Worm (Caenorhabditis elegans) whole organism, L4 larva: ENCODE data around the gene mlc-5.

Source experiments
- D1046.2 ChIP-seq: fragments of 200-800 bp; sonication (Bioruptor generic); IDR thresholded peaks from 2 replicates; pipeline ENCODE4 v1.3.6; 2022; ENCODE audit warnings: missing genetic modification characterization, missing compliant biosample characterization
- F37D6.2 ChIP-seq: sonication (generic microtip); optimal IDR thresholded peaks from 2 replicates; lab custom pipeline; 2016; ENCODE audit warnings: mild to moderate bottlenecking, missing genetic modification characterization, missing compliant biosample characterization
- Y48G9A.11 ChIP-seq: fragments of 200-800 bp; sonication (Bioruptor generic); IDR thresholded peaks from 2 replicates; pipeline ENCODE4 v1.3.6; 2022; ENCODE audit warnings: missing genetic modification reagents, missing genetic modification characterization, missing compliant biosample characterization
- Y5F2A.4 ChIP-seq: fragments of 200-800 bp; sonication (Bioruptor generic); optimal IDR thresholded peaks from 2 replicates; lab custom pipeline; 2018; ENCODE audit warnings: mild to moderate bottlenecking, missing genetic modification characterization, missing compliant biosample characterization
- ZK337.2 ChIP-seq: fragments of 200-800 bp; sonication (Bioruptor generic); IDR thresholded peaks from 2 replicates; pipeline ENCODE4 v1.3.6; 2022; ENCODE audit warnings: missing genetic modification reagents, missing genetic modification characterization, missing compliant biosample characterization
- aha-1 ChIP-seq: fragments of 150-350 bp; peaks from one replicate; lab custom pipeline; 2014; ENCODE audit warnings: missing biosample characterization, missing genetic modification characterization
- aly-2 ChIP-seq: sonication (generic microtip); optimal IDR thresholded peaks from 2 replicates; lab custom pipeline; 2018; ENCODE audit warnings: missing biosample characterization, missing genetic modification characterization
- ceh-20 ChIP-seq: fragments of 200-800 bp; sonication (Bioruptor generic); IDR thresholded peaks from 2 replicates; pipeline ENCODE4 v1.3.6; 2022; ENCODE audit warnings: missing genetic modification reagents, missing genetic modification characterization, missing compliant biosample characterization
- ceh-28 ChIP-seq: fragments of 150-350 bp; optimal IDR thresholded peaks from 2 replicates; lab custom pipeline; 2014; ENCODE audit warnings: missing biosample characterization, missing genetic modification reagents, missing genetic modification characterization
- ceh-44 ChIP-seq: fragments of 200-800 bp; sonication (Bioruptor generic); IDR thresholded peaks from 2 replicates; pipeline ENCODE4 v1.3.6; 2022; ENCODE audit warnings: missing genetic modification reagents, missing genetic modification characterization, missing compliant biosample characterization
- ceh-82 ChIP-seq: sonication (generic microtip); optimal IDR thresholded peaks from 2 replicates; lab custom pipeline; 2017; ENCODE audit warnings: missing biosample characterization, missing genetic modification characterization
- cey-2 ChIP-seq: sonication (generic microtip); optimal IDR thresholded peaks from 3 replicates; lab custom pipeline; 2017; ENCODE audit warnings: missing genetic modification characterization, mild to moderate bottlenecking, missing compliant biosample characterization, antibody characterized with exemption, borderline replicate concordance; ENCODE audit not compliant: insufficient read depth
- daf-16 ChIP-seq, 3 experiments: sonication (generic microtip); optimal IDR thresholded peaks; 2 replicates each; lab custom pipeline; 2016 to 2017; ENCODE audit warnings: missing genetic modification characterization in 3 of 3, missing genetic modification reagents in 3 of 3, mild to moderate bottlenecking in 2 of 3, missing compliant biosample characterization in 2 of 3, missing biosample characterization in 1 of 3, moderate library complexity in 1 of 3
- daf-19 ChIP-seq: fragments of 200-800 bp; sonication (Bioruptor generic); conservative IDR thresholded peaks from 2 replicates; pipeline ENCODE4 v1.3.6; 2022; ENCODE audit warnings: missing genetic modification characterization, missing compliant biosample characterization
- daf-8 ChIP-seq: fragments of 200-800 bp; sonication (Bioruptor generic); IDR thresholded peaks from 2 replicates; pipeline ENCODE4 v1.3.6; 2022; ENCODE audit warnings: missing genetic modification characterization, missing compliant biosample characterization
- dmd-6 ChIP-seq: fragments of 200-800 bp; sonication (Bioruptor generic); IDR thresholded peaks from 2 replicates; pipeline ENCODE4 v1.3.6; 2022; ENCODE audit warnings: missing genetic modification reagents, missing genetic modification characterization, missing compliant biosample characterization
- dve-1 ChIP-seq: sonication (generic microtip); optimal IDR thresholded peaks from 2 replicates; lab custom pipeline; 2017; ENCODE audit warnings: antibody characterized with exemption, mild to moderate bottlenecking, missing genetic modification characterization, missing compliant biosample characterization; ENCODE audit not compliant: insufficient read depth
- egl-27 ChIP-seq: sonication (generic microtip); optimal IDR thresholded peaks from 3 replicates; lab custom pipeline; 2017; ENCODE audit warnings: missing biosample characterization, missing genetic modification reagents, missing genetic modification characterization
- egl-43 ChIP-seq: fragments of 200-800 bp; sonication (Bioruptor generic); IDR thresholded peaks from 2 replicates; pipeline ENCODE4 v1.3.6; 2022; ENCODE audit warnings: missing genetic modification reagents, missing genetic modification characterization, missing compliant biosample characterization
- gei-8 ChIP-seq: fragments of 200-800 bp; sonication (Bioruptor generic); optimal IDR thresholded peaks from 2 replicates; lab custom pipeline; 2018; ENCODE audit warnings: mild to moderate bottlenecking, missing genetic modification characterization, missing compliant biosample characterization
- hlh-11 ChIP-seq: fragments of 200-800 bp; sonication (Bioruptor generic); optimal IDR thresholded peaks from 2 replicates; lab custom pipeline; 2018; ENCODE audit warnings: mild to moderate bottlenecking, missing genetic modification characterization, missing compliant biosample characterization
- hlh-30 ChIP-seq: sonication (generic microtip); optimal IDR thresholded peaks from 2 replicates; lab custom pipeline; 2017; ENCODE audit warnings: antibody characterized with exemption, mild to moderate bottlenecking, missing genetic modification characterization, missing compliant biosample characterization; ENCODE audit not compliant: insufficient read depth
- hmg-1.1 ChIP-seq: fragments of 200-800 bp; sonication (Bioruptor generic); IDR thresholded peaks from 2 replicates; pipeline ENCODE4 v1.3.6; 2022; ENCODE audit warnings: missing genetic modification reagents, missing genetic modification characterization, missing compliant biosample characterization
- jun-1 ChIP-seq: fragments of 150-350 bp; optimal IDR thresholded peaks from 2 replicates; lab custom pipeline; 2014; ENCODE audit warnings: missing biosample characterization, missing genetic modification reagents, missing genetic modification characterization
- lin-13 ChIP-seq: fragments of 150-350 bp; optimal IDR thresholded peaks from 2 replicates; lab custom pipeline; 2014; ENCODE audit warnings: missing biosample characterization, missing genetic modification reagents, missing genetic modification characterization
- lin-15B ChIP-seq: fragments of 150-350 bp; sonication (generic microtip); optimal IDR thresholded peaks from 3 replicates; lab custom pipeline; 2014; ENCODE audit warnings: missing biosample characterization, missing genetic modification characterization
- lin-38 ChIP-seq: fragments of 200-800 bp; sonication (Bioruptor generic); IDR thresholded peaks from 2 replicates; pipeline ENCODE4 v1.3.6; 2022; ENCODE audit warnings: missing genetic modification reagents, missing genetic modification characterization, missing compliant biosample characterization
- lsy-2 ChIP-seq, 2 experiments: fragments of 150-350 bp in 1 of 2; sonication (generic microtip) in 1 of 2; optimal IDR thresholded peaks; 2 replicates each; lab custom pipeline; 2014 to 2017; ENCODE audit warnings: missing biosample characterization in 2 of 2, missing genetic modification characterization in 2 of 2
- madf-5 ChIP-seq, 2 experiments: fragments of 200-800 bp; sonication (Bioruptor generic); IDR thresholded peaks; 2 replicates each; pipeline ENCODE4 v1.3.6; 2022; ENCODE audit warnings: missing compliant biosample characterization in 2 of 2, missing genetic modification characterization in 2 of 2
- mep-1 ChIP-seq: fragments of 150-350 bp; sonication (generic microtip); optimal IDR thresholded peaks from 3 replicates; lab custom pipeline; 2014; ENCODE audit warnings: missing biosample characterization, missing genetic modification characterization
- mes-2 ChIP-seq: sonication (generic microtip); optimal IDR thresholded peaks from 2 replicates; lab custom pipeline; 2016; ENCODE audit warnings: missing genotype, mild to moderate bottlenecking, missing genetic modification characterization, missing compliant biosample characterization; ENCODE audit not compliant: poor library complexity, severe bottlenecking
- mxl-2 ChIP-seq: fragments of 200-800 bp; sonication (Bioruptor generic); conservative IDR thresholded peaks from 2 replicates; pipeline ENCODE4 v1.3.6; 2022; ENCODE audit warnings: missing genetic modification reagents, missing genetic modification characterization, missing compliant biosample characterization
- nhr-10 ChIP-seq: fragments of 150-350 bp; optimal IDR thresholded peaks from 2 replicates; lab custom pipeline; 2014; ENCODE audit warnings: missing biosample characterization, missing genetic modification characterization
- nhr-11 ChIP-seq: fragments of 150-350 bp; optimal IDR thresholded peaks from 2 replicates; lab custom pipeline; 2014; ENCODE audit warnings: missing biosample characterization, missing genetic modification characterization
- nhr-111 ChIP-seq: fragments of 200-800 bp; sonication (Bioruptor generic); optimal IDR thresholded peaks from 2 replicates; lab custom pipeline; 2018; ENCODE audit warnings: mild to moderate bottlenecking, missing genetic modification characterization, missing compliant biosample characterization
- nhr-237 ChIP-seq: sonication (generic microtip); optimal IDR thresholded peaks from 2 replicates; lab custom pipeline; 2017; ENCODE audit warnings: missing biosample characterization, missing genetic modification characterization
- nhr-25 ChIP-seq: sonication (generic microtip); optimal IDR thresholded peaks from 2 replicates; lab custom pipeline; 2017; ENCODE audit warnings: missing genetic modification characterization, mild to moderate bottlenecking, missing compliant biosample characterization, antibody characterized with exemption, moderate library complexity, borderline replicate concordance; ENCODE audit not compliant: insufficient read depth
- nhr-42 ChIP-seq: fragments of 200-800 bp; sonication (Bioruptor generic); IDR thresholded peaks from 2 replicates; pipeline ENCODE4 v1.3.6; 2022; ENCODE audit warnings: missing genetic modification characterization, missing compliant biosample characterization
- nhr-76 ChIP-seq: fragments of 150-350 bp; optimal IDR thresholded peaks from 2 replicates; lab custom pipeline; 2014; ENCODE audit warnings: missing biosample characterization, missing genetic modification characterization
- pqm-1 ChIP-seq: sonication (generic microtip); optimal IDR thresholded peaks from 2 replicates; lab custom pipeline; 2017; ENCODE audit warnings: missing biosample characterization, missing genetic modification characterization
- saeg-2 ChIP-seq: fragments of 200-800 bp; sonication (Bioruptor generic); IDR thresholded peaks from 2 replicates; pipeline ENCODE4 v1.3.6; 2022; ENCODE audit warnings: missing genetic modification reagents, missing genetic modification characterization, missing compliant biosample characterization
- set-16 ChIP-seq: fragments of 200-800 bp; sonication (Bioruptor generic); IDR thresholded peaks from 2 replicates; pipeline ENCODE4 v1.3.6; 2022; ENCODE audit warnings: missing genetic modification reagents, missing genetic modification characterization, missing compliant biosample characterization
- skn-1 ChIP-seq: fragments of 150-350 bp; optimal IDR thresholded peaks from 2 replicates; lab custom pipeline; 2014; ENCODE audit warnings: missing biosample characterization, missing genetic modification characterization
- spr-1 ChIP-seq: sonication (generic microtip); optimal IDR thresholded peaks from 2 replicates; lab custom pipeline; 2016; ENCODE audit warnings: mild to moderate bottlenecking, missing genetic modification characterization, missing compliant biosample characterization
- tag-97 ChIP-seq: fragments of 200-800 bp; sonication (Bioruptor generic); IDR thresholded peaks from 2 replicates; pipeline ENCODE4 v1.3.6; 2022; ENCODE audit warnings: missing genetic modification characterization, missing compliant biosample characterization
- unc-130 ChIP-seq: sonication (generic microtip); optimal IDR thresholded peaks from 2 replicates; lab custom pipeline; 2016; ENCODE audit warnings: missing genetic modification reagents, missing genetic modification characterization, missing compliant biosample characterization
- unc-39 ChIP-seq: sonication (generic microtip); optimal IDR thresholded peaks from 2 replicates; lab custom pipeline; 2017; ENCODE audit warnings: missing biosample characterization, missing genetic modification characterization
- unc-62 ChIP-seq, 3 experiments: fragments of 150-350 bp in 1 of 3; sonication (generic microtip); optimal IDR thresholded peaks in 2 of 3; peaks in 1 of 3; 1 replicate in 1 of 3; 2 replicates in 2 of 3; lab custom pipeline; 2014 to 2017; ENCODE audit warnings: missing biosample characterization in 3 of 3, missing genetic modification characterization in 3 of 3, missing genetic modification reagents in 3 of 3, missing genotype in 1 of 3
- zfp-2 ChIP-seq: sonication (generic microtip); optimal IDR thresholded peaks from 2 replicates; lab custom pipeline; 2016; ENCODE audit warnings: mild to moderate bottlenecking, missing genetic modification characterization, missing compliant biosample characterization
- zfp-3 ChIP-seq: fragments of 200-800 bp; sonication (Bioruptor generic); conservative IDR thresholded peaks from 2 replicates; pipeline ENCODE4 v1.3.6; 2022; ENCODE audit warnings: missing genetic modification reagents, missing genetic modification characterization, missing compliant biosample characterization
- zip-2 ChIP-seq: fragments of 150-350 bp; optimal IDR thresholded peaks from 2 replicates; lab custom pipeline; 2014; ENCODE audit warnings: missing biosample characterization, missing genetic modification characterization

The mlc-5 gene

DNA sequence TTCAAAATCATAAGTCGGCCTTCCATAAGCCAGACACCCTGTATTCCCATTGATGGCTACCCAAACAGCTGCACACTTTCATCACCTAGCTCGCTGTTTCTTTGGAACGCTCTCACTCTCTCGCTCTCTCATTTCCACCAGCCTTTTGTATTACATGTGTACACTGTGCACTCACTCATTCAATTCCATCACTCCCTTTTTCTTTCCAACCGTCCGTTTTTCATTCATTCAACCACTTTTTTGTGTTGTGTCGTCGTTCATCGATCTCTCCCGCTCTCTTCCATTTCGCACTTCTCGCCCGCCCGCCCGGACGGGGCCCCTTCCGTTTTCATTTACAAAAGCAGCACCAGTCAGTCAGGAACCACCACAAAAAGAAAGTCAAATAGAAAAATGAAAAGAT is 34.9 kb downstream of the mlc-5 start (continued):
- TF ChIP-seq unc-62 (GFP tag; optimal IDR thresholded peaks at IDR 0.05 in 1 of 2; lab: Kevin White, UChicago) (no peak), unc-62 (tag; optimal IDR thresholded peaks at IDR 0.05; lab: Kevin White, UChicago) (no peak), aha-1 (tag; lab: Kevin White, UChicago) (no peak), nhr-237 (no peak), ceh-82 (no peak), F37D6.2 (no peak), dve-1 (tag; lab: Kevin White, UChicago) (peak; percentile 16), Y48G9A.11 (GFP tag; lab: Robert Waterston, UW) (no peak), zfp-3 (GFP tag; lab: Robert Waterston, UW) (no peak), egl-43 (GFP tag; lab: Robert Waterston, UW) (no peak), egl-27 (tag; lab: Kevin White, UChicago) (no peak), mep-1 (tag; lab: Kevin White, UChicago) (peak; percentile 51), nhr-25 (tag; lab: Kevin White, UChicago) (no peak), tag-97 (GFP tag; lab: Robert Waterston, UW) (no peak), daf-16 (GFP tag; optimal IDR thresholded peaks at IDR 0.05; lab: Kevin White, UChicago) (no peak), daf-16 (tag; optimal IDR thresholded peaks at IDR 0.05; lab: Kevin White, UChicago) (peak; percentile 28), hmg-1.1 (GFP tag; lab: Robert Waterston, UW) (no peak), aly-2 (tag; lab: Kevin White, UChicago) (no peak), mes-2 (tag; lab: Kevin White, UChicago) (peak; percentile 36), nhr-42 (no peak), set-16 (GFP tag; lab: Robert Waterston, UW) (no peak), unc-130 (GFP tag; lab: Kevin White, UChicago) (no peak), nhr-111 (GFP tag; lab: Kevin White, UChicago) (no peak), nhr-11 (tag; lab: Kevin White, UChicago) (no peak), lin-15B (no peak), jun-1 (tag; lab: Kevin White, UChicago) (no peak), lin-38 (GFP tag; lab: Robert Waterston, UW) (no peak), daf-19 (GFP tag; lab: Robert Waterston, UW) (no peak), ceh-44 (GFP tag; lab: Robert Waterston, UW) (no peak), madf-5 (GFP tag; IDR thresholded peaks at IDR 0.05; lab: Robert Waterston, UW) (no peak), lsy-2 (tag; optimal IDR thresholded peaks at IDR 0.05; lab: Kevin White, UChicago) (no peak), dmd-6 (GFP tag; lab: Robert Waterston, UW) (no peak), pqm-1 (tag; lab: Kevin White, UChicago) (peak; percentile 31), zip-2 (tag; lab: Kevin White, UChicago) (no peak), gei-8 (GFP tag; lab: Kevin White, UChicago) (no peak), daf-8 (no peak), lin-13 (GFP tag; lab: Kevin White, UChicago) (no peak), hlh-30 (tag; lab: Kevin White, UChicago) (no peak), skn-1 (tag; lab: Kevin White, UChicago) (no peak), ZK337.2 (GFP tag; lab: Robert Waterston, UW) (no peak), ceh-20 (GFP tag; lab: Robert Waterston, UW) (no peak), mxl-2 (GFP tag; lab: Robert Waterston, UW) (no peak), hlh-11 (tag; lab: Kevin White, UChicago) (peak; percentile 40), zfp-2 (tag; lab: Kevin White, UChicago) (no peak), nhr-76 (tag; lab: Kevin White, UChicago) (no peak), ceh-28 (tag; lab: Kevin White, UChicago) (no peak), unc-39 (no peak), spr-1 (tag; lab: Kevin White, UChicago) (no peak), nhr-10 (no peak), Y5F2A.4 (GFP tag; lab: Kevin White, UChicago) (no peak), cey-2 (tag; lab: Kevin White, UChicago) (no peak), saeg-2 (GFP tag; lab: Robert Waterston, UW) (no peak), D1046.2 (no peak)
